Worm (Caenorhabditis elegans) whole organism, midembryonic: ENCODE measurements around the gene seip-1.
A peak's percentile ranks its signal among the peaks of the same experiment; 100 is the strongest.
"Not testable (repeated sequence)": the region's sequence is repeated elsewhere in the genome, so short reads cannot be mapped to it uniquely, and the experiment has no call there.

Source experiments
- T22C8.4 ChIP-seq: fragments of 200-800 bp; sonication (Bioruptor generic); IDR thresholded peaks from 2 replicates; pipeline ENCODE4 v1.3.6; 2022; ENCODE audit warnings: missing genetic modification characterization, missing compliant biosample characterization
- cog-1 ChIP-seq: sonication (generic microtip); optimal IDR thresholded peaks from 2 replicates; lab custom pipeline; 2016; ENCODE audit warnings: missing genetic modification characterization, missing compliant biosample characterization
- flt-1 ChIP-seq: fragments of 200-800 bp; sonication (Bioruptor generic); IDR thresholded peaks from 2 replicates; pipeline ENCODE4 v1.3.6; 2022; ENCODE audit warnings: missing genetic modification characterization, missing compliant biosample characterization
- klf-2 ChIP-seq: fragments of 200-800 bp; sonication (Bioruptor generic); conservative IDR thresholded peaks from 2 replicates; pipeline ENCODE4 v1.3.6; 2022; ENCODE audit warnings: missing genetic modification reagents, missing genetic modification characterization, missing compliant biosample characterization
- med-1 ChIP-seq: sonication (generic microtip); optimal IDR thresholded peaks from 2 replicates; lab custom pipeline; 2017; ENCODE audit warnings: missing genetic modification characterization, mild to moderate bottlenecking, missing compliant biosample characterization, antibody characterized with exemption, missing genetic modification reagents; ENCODE audit not compliant: insufficient read depth
- ref-1 ChIP-seq: fragments of 200-800 bp; sonication (Bioruptor generic); conservative IDR thresholded peaks from 2 replicates; pipeline ENCODE4 v1.3.6; 2022; ENCODE audit warnings: missing genetic modification reagents, missing genetic modification characterization, missing compliant biosample characterization
- tab-1 ChIP-seq: fragments of 200-800 bp; sonication (Bioruptor generic); IDR thresholded peaks from 2 replicates; pipeline ENCODE4 v1.3.6; 2022; ENCODE audit warnings: missing genetic modification characterization, missing compliant biosample characterization
- ztf-23 ChIP-seq: fragments of 200-800 bp; sonication (Bioruptor generic); IDR thresholded peaks from 2 replicates; pipeline ENCODE4 v1.3.6; 2022; ENCODE audit warnings: missing genetic modification reagents, missing genetic modification characterization, missing compliant biosample characterization
- ztf-29 ChIP-seq: fragments of 200-800 bp; sonication (Bioruptor generic); IDR thresholded peaks from 2 replicates; pipeline ENCODE4 v1.3.6; 2022; ENCODE audit warnings: missing genetic modification reagents, missing genetic modification characterization, missing compliant biosample characterization

The seip-1 gene

ce11 chrV:6053188-6053687, at the start of gene seip-1:
Gene seip-1, minus strand, starts transcription at chrV:6053238.
- TF ChIP-seq tab-1 (GFP tag; lab: Robert Waterston, UW) (no peak), klf-2 (GFP tag; lab: Robert Waterston, UW) (no peak), med-1 (GFP tag; lab: Kevin White, UChicago) (no peak), flt-1 (peak; percentile 69), ztf-23 (GFP tag; lab: Robert Waterston, UW) (no peak), ref-1 (GFP tag; lab: Robert Waterston, UW) (no peak), cog-1 (peak; percentile 73), ztf-29 (GFP tag; lab: Robert Waterston, UW) (no peak), T22C8.4 (GFP tag; lab: Robert Waterston, UW) (no peak)

ce11 chrV:6101243-6101898, 48.3 kb upstream of the seip-1 start:
- TF ChIP-seq med-1 (GFP tag; lab: Kevin White, UChicago) = no peak
- TF ChIP-seq klf-2 (GFP tag; lab: Robert Waterston, UW) = no peak
- no peak for TF ChIP-seq tab-1 (GFP tag; lab: Robert Waterston, UW)

DNA sequence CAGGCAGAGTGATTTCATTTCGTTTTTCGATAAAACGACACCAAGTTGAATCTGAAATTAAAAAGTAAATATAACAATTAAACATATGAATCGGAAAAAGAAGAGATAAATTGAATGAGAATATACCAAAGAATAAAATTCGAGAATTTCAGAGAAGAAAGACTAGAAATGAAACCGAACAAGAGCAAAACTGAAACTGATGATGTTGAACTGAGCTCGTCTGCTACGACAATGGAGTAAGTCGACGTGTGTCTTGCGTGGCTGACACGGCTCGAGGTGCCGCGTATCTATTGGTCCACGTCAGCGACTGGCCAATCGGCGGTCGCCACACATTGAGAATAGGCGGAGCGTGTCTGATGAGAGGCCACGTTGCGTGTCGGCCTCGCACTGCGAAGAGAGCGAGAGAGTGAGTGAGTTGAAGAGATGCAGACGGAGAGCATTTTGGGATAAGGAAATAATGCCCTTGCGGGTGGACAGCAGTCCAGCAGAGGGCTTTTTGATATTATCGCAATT, 47.5 kb upstream of the seip-1 start, which contains the start of gene crt-1:
Gene crt-1 (minus strand): TSS at position 51 of the 513 bp plus-strand sequence.
- peak; percentile 79 for TF ChIP-seq cog-1
- no peak for TF ChIP-seq med-1 (GFP tag; lab: Kevin White, UChicago)
- peak; percentile 61 for TF ChIP-seq flt-1

ce11 chrV:6099634-6100033, 46.6 kb upstream of the seip-1 start:
- TF ChIP-seq tab-1 (GFP tag; lab: Robert Waterston, UW) (0 out of 2 replicates have a peak, but pooled peaks have one; percentile 5), ref-1 (GFP tag; lab: Robert Waterston, UW) (no peak)

ce11 chrV:6098755-6099155, 45.7 kb upstream of the seip-1 start:
- no peak for TF ChIP-seq cog-1
- 0 out of 2 replicates have a peak, but pooled peaks have one; percentile 27 for TF ChIP-seq flt-1
- no peak for TF ChIP-seq ztf-29 (GFP tag; lab: Robert Waterston, UW)
- TF ChIP-seq tab-1 (GFP tag; lab: Robert Waterston, UW) = no peak
- no peak for TF ChIP-seq T22C8.4 (GFP tag; lab: Robert Waterston, UW)
- no peak for TF ChIP-seq ref-1 (GFP tag; lab: Robert Waterston, UW)
- TF ChIP-seq ztf-23 (GFP tag; lab: Robert Waterston, UW) = no peak
- peak; percentile 4 for TF ChIP-seq med-1 (GFP tag; lab: Kevin White, UChicago)
- no peak for TF ChIP-seq klf-2 (GFP tag; lab: Robert Waterston, UW)

DNA sequence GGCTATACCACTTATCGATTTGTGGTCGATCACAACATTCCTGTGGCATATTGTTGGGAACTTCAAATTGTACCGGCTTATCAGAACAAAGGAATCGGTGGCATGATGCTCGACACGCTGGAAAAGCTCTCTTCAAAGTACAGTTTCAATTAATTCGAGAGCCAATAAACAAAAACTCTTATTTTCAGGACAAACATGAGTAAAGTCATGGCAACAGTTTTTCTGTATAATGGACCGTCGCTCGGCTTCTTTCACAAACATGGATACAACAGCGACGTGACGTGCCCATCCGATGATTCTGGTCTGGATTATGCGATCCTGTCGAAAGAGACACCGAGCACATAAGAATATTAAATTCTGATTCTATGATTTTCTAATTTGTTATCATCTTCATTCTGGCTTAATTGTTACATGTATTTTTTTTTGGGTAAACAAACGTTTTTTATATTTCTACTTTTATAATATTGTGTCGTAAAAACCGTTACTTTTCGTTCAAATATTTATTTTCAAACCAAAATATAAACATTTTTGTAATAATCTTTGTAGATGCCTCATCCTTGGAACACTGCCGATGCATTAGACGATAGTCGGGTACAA, 43.6 kb upstream of the seip-1 start, which contains the start of gene smut-1:
Gene smut-1 (plus strand): TSS at position 547 of the 597 bp plus-strand sequence.
- TF ChIP-seq T22C8.4 (GFP tag; lab: Robert Waterston, UW) (no peak), cog-1 (no peak), ztf-29 (GFP tag; lab: Robert Waterston, UW) (no peak), flt-1 (no peak), tab-1 (GFP tag; lab: Robert Waterston, UW) (no peak), klf-2 (GFP tag; lab: Robert Waterston, UW) (no peak), ref-1 (GFP tag; lab: Robert Waterston, UW) (no peak), ztf-23 (GFP tag; lab: Robert Waterston, UW) (no peak), med-1 (GFP tag; lab: Kevin White, UChicago) (no peak)

- TF ChIP-seq med-1 (GFP tag; lab: Kevin White, UChicago) (no peak), flt-1 (no peak), T22C8.4 (GFP tag; lab: Robert Waterston, UW) (no peak), cog-1 (no peak), ref-1 (GFP tag; lab: Robert Waterston, UW) (no peak), ztf-29 (GFP tag; lab: Robert Waterston, UW) (no peak), klf-2 (GFP tag; lab: Robert Waterston, UW) (no peak), ztf-23 (GFP tag; lab: Robert Waterston, UW) (no peak), tab-1 (GFP tag; lab: Robert Waterston, UW) (no peak)
Measured at ce11 chrV:6095829-6096228, 42.8 kb upstream of the seip-1 start, which contains the start of gene Y38A10A.7. Gene Y38A10A.7, plus strand, starts transcription at chrV:6096197.

DNA sequence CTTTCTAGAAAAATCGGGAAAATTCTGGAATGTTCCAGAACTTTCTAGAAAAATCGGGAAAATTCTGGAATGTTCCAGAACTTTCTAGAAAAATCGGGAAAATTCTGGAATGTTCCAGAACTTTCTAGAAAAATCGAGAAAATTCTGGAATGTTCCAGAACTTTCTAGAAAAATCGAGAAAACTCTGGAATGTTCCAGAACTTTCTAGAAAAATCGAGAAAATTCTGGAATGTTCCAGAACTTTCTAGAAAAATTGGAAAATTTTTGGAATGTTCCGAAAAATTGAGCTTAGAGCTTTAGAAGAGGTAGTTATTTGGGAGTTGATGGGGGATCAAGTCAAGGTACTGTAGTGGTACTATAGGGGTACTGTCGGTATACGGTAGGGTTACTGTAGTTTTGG, 35.9 kb upstream of the seip-1 start:
- peak; percentile 23; the same call in 1 of the 2 replicates for TF ChIP-seq flt-1

ce11 chrV:6072190-6072589, 19.2 kb upstream of the seip-1 start:
- 0 out of 2 replicates have a peak, but pooled peaks have one; percentile 9 for TF ChIP-seq flt-1

DNA sequence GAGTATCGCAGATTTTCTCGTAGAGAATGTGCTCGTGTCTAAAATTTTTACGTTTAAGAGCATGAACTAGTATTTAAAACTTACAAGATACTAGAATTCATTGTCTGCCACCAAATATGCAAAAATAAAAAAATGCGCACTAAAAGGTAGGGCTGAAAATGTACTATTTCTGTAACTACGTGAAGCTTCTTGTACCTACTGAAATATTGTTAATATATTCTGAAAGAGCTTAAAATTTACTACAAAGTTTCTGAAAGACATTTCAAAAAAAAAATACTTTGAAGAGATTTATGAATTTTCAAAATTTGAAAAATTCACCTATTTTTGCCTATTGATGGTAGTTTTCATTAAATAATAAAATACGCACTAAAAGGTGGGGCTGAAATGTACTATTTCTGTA, 16.9 kb upstream of the seip-1 start, which contains the start of gene fbxa-214:
Gene fbxa-214 (minus strand): TSS at position 101 of the 400 bp plus-strand sequence.
- not testable (repeated sequence) for TF ChIP-seq flt-1; ztf-23 (GFP tag; lab: Robert Waterston, UW); tab-1 (GFP tag; lab: Robert Waterston, UW)
